Fruit fly (Drosophila melanogaster) whole organism, embryonic: Measurements from ENCODE around the gene cno.

Experiments used
- Abd-B ChIP-seq: fragments of 200-800 bp; sonication (Bioruptor generic); optimal IDR thresholded peaks from 2 replicates; lab custom pipeline; 2018; ENCODE audit warnings: missing biosample characterization, mild to moderate bottlenecking, missing genetic modification characterization, moderate library complexity
- Bgb ChIP-seq: fragments of 200-800 bp; sonication (Bioruptor generic); IDR thresholded peaks from 2 replicates; pipeline ENCODE4 v1.3.6; 2022; ENCODE audit warnings: missing biosample characterization, missing genetic modification characterization; ENCODE audit not compliant: partially characterized antibody
- CG1024 ChIP-seq: fragments of 200-800 bp; sonication (Bioruptor generic); IDR thresholded peaks from 2 replicates; pipeline ENCODE4 v1.3.6; 2022; ENCODE audit warnings: missing biosample characterization, missing genetic modification characterization
- CG10543 ChIP-seq: fragments of 200-800 bp; sonication (Bioruptor generic); optimal IDR thresholded peaks from 3 replicates; lab custom pipeline; 2017; ENCODE audit warnings: missing biosample characterization, mild to moderate bottlenecking, missing genetic modification characterization, moderate library complexity
- CG11398 ChIP-seq: fragments of 200-800 bp; sonication (Bioruptor generic); optimal IDR thresholded peaks from 2 replicates; lab custom pipeline; 2016; ENCODE audit warnings: missing biosample characterization, missing genetic modification characterization
- CG11560 ChIP-seq: fragments of 200-800 bp; sonication (Bioruptor generic); IDR thresholded peaks from 3 replicates; pipeline ENCODE4 v1.3.6; 2022; ENCODE audit warnings: missing biosample characterization, missing genetic modification characterization
- CG1233 ChIP-seq: fragments of 200-800 bp; sonication (Bioruptor generic); optimal IDR thresholded peaks from 4 replicates; lab custom pipeline; 2018; ENCODE audit warnings: missing biosample characterization, mild to moderate bottlenecking, missing genetic modification characterization
- CG12391 ChIP-seq: fragments of 200-800 bp; sonication (Bioruptor generic); optimal IDR thresholded peaks from 3 replicates; lab custom pipeline; 2018; ENCODE audit warnings: missing biosample characterization, mild to moderate bottlenecking, missing genetic modification characterization, moderate library complexity
- CG13775 ChIP-seq: fragments of 200-800 bp; sonication (Bioruptor generic); optimal IDR thresholded peaks from 3 replicates; lab custom pipeline; 2017; ENCODE audit warnings: missing biosample characterization, mild to moderate bottlenecking, missing genetic modification characterization
- CG14441 ChIP-seq: fragments of 200-800 bp; sonication (Bioruptor generic); IDR thresholded peaks from 2 replicates; pipeline ENCODE4 v1.3.6; 2022; ENCODE audit warnings: missing biosample characterization, missing genetic modification characterization
- CG15514 ChIP-seq: fragments of 200-800 bp; sonication (Bioruptor generic); optimal IDR thresholded peaks from 3 replicates; lab custom pipeline; 2017; ENCODE audit warnings: missing biosample characterization, missing genetic modification characterization, mild to moderate bottlenecking, moderate library complexity, missing genetic modification reagents
- CG16863 ChIP-seq: fragments of 200-800 bp; sonication (Bioruptor generic); optimal IDR thresholded peaks from 3 replicates; lab custom pipeline; 2016; ENCODE audit warnings: missing biosample characterization, missing genetic modification characterization
- CG17328 ChIP-seq: fragments of 200-800 bp; sonication (Bioruptor generic); IDR thresholded peaks from 2 replicates; pipeline ENCODE4 v1.3.6; 2022; ENCODE audit warnings: missing biosample characterization, missing genetic modification characterization
- CG17361 ChIP-seq: fragments of 200-800 bp; sonication (Bioruptor generic); IDR thresholded peaks from 3 replicates; pipeline ENCODE4 v1.3.6; 2022; ENCODE audit warnings: missing biosample characterization, missing genetic modification characterization
- CG17385 ChIP-seq: fragments of 200-800 bp; sonication (Bioruptor generic); optimal IDR thresholded peaks from 3 replicates; lab custom pipeline; 2018; ENCODE audit warnings: missing biosample characterization, mild to moderate bottlenecking, missing genetic modification characterization
- CG18619 ChIP-seq: fragments of 200-800 bp; sonication (Bioruptor generic); optimal IDR thresholded peaks from 3 replicates; lab custom pipeline; 2017; ENCODE audit warnings: missing biosample characterization, mild to moderate bottlenecking, missing genetic modification characterization
- CG2712 ChIP-seq: fragments of 200-800 bp; optimal IDR thresholded peaks from 3 replicates; lab custom pipeline; 2019; ENCODE audit warnings: missing biosample characterization, mild to moderate bottlenecking, missing genetic modification characterization, moderate library complexity
- CG30431 ChIP-seq: fragments of 200-800 bp; sonication (Bioruptor generic); optimal IDR thresholded peaks from 2 replicates; lab custom pipeline; 2017; ENCODE audit warnings: missing biosample characterization, missing genetic modification characterization
- CG31365 ChIP-seq: fragments of 200-800 bp; sonication (Bioruptor generic); optimal IDR thresholded peaks from 2 replicates; lab custom pipeline; 2018; ENCODE audit warnings: missing biosample characterization, mild to moderate bottlenecking, missing genetic modification characterization
- CG4424 ChIP-seq: fragments of 200-800 bp; sonication (Bioruptor generic); optimal IDR thresholded peaks from 3 replicates; lab custom pipeline; 2016; ENCODE audit warnings: missing biosample characterization, missing genetic modification characterization
- CG5953 ChIP-seq: fragments of 200-800 bp; sonication (Bioruptor generic); IDR thresholded peaks from 2 replicates; pipeline ENCODE4 v1.3.6; 2022; ENCODE audit warnings: missing biosample characterization, missing genetic modification characterization
- CG6683 ChIP-seq: fragments of 200-800 bp; sonication (Bioruptor generic); optimal IDR thresholded peaks from 2 replicates; lab custom pipeline; 2017; ENCODE audit warnings: missing biosample characterization, mild to moderate bottlenecking, missing genetic modification characterization, missing genetic modification reagents
- CG6854 ChIP-seq: fragments of 200-800 bp; sonication (Bioruptor generic); optimal IDR thresholded peaks from 3 replicates; lab custom pipeline; 2017; ENCODE audit warnings: missing biosample characterization, mild to moderate bottlenecking, missing genetic modification characterization
- CG7357 ChIP-seq: fragments of 200-800 bp; sonication (Bioruptor generic); IDR thresholded peaks from 3 replicates; pipeline ENCODE4 v1.3.6; 2022; ENCODE audit warnings: missing biosample characterization, missing genetic modification characterization
- CG8089 ChIP-seq: fragments of 200-800 bp; sonication (Bioruptor generic); optimal IDR thresholded peaks from 3 replicates; lab custom pipeline; 2016; ENCODE audit warnings: missing biosample characterization, missing genetic modification characterization
- CG8290 ChIP-seq, 3 experiments: fragments of 200-800 bp; sonication (Bioruptor generic); optimal IDR thresholded peaks; 2 replicates each; lab custom pipeline; 2016 to 2019; ENCODE audit warnings: missing biosample characterization in 3 of 3, missing genetic modification characterization in 3 of 3, mild to moderate bottlenecking in 2 of 3, moderate library complexity in 1 of 3
- Dad ChIP-seq: fragments of 200-800 bp; sonication (Bioruptor generic); optimal IDR thresholded peaks from 3 replicates; lab custom pipeline; 2016; ENCODE audit warnings: missing biosample characterization, missing genetic modification characterization
- E2f1 ChIP-seq: fragments of 200-800 bp; sonication (Bioruptor generic); IDR thresholded peaks from 2 replicates; pipeline ENCODE4 v1.3.6; 2022; ENCODE audit warnings: missing biosample characterization, missing genetic modification characterization
- ERR ChIP-seq: fragments of 200-800 bp; sonication (Bioruptor generic); optimal IDR thresholded peaks from 2 replicates; lab custom pipeline; 2016; ENCODE audit warnings: missing biosample characterization, missing genetic modification characterization
- Fer2 ChIP-seq: fragments of 200-800 bp; sonication (Bioruptor generic); optimal IDR thresholded peaks from 2 replicates; lab custom pipeline; 2018; ENCODE audit warnings: missing biosample characterization, mild to moderate bottlenecking, missing genetic modification characterization, moderate library complexity
- H15 ChIP-seq: fragments of 200-800 bp; sonication (Bioruptor generic); IDR thresholded peaks from 3 replicates; pipeline ENCODE4 v1.3.6; 2022; ENCODE audit warnings: missing biosample characterization, missing genetic modification characterization
- HmgZ ChIP-seq: fragments of 200-800 bp; sonication (Bioruptor generic); optimal IDR thresholded peaks from 2 replicates; lab custom pipeline; 2018; ENCODE audit warnings: missing biosample characterization, mild to moderate bottlenecking, missing genetic modification characterization
- Hsf ChIP-seq: fragments of 200-800 bp; sonication (Bioruptor generic); optimal IDR thresholded peaks from 3 replicates; lab custom pipeline; 2016; ENCODE audit warnings: missing biosample characterization, missing genetic modification characterization
- Nf-YA ChIP-seq: fragments of 200-800 bp; sonication (Bioruptor generic); IDR thresholded peaks from 2 replicates; pipeline ENCODE4 v1.3.6; 2022; ENCODE audit warnings: missing biosample characterization, missing genetic modification characterization
- Rx ChIP-seq: fragments of 200-800 bp; sonication (Bioruptor generic); IDR thresholded peaks from 2 replicates; pipeline ENCODE4 v1.3.6; 2022; ENCODE audit warnings: missing biosample characterization, missing genetic modification characterization
- al ChIP-seq: fragments of 200-800 bp; sonication (Bioruptor generic); IDR thresholded peaks from 2 replicates; pipeline ENCODE4 v1.3.6; 2022; ENCODE audit warnings: missing biosample characterization, missing genetic modification characterization
- bbx ChIP-seq: fragments of 200-800 bp; sonication (Bioruptor generic); IDR thresholded peaks from 2 replicates; pipeline ENCODE4 v1.3.6; 2022; ENCODE audit warnings: missing biosample characterization, missing genetic modification characterization; ENCODE audit not compliant: partially characterized antibody
- cas ChIP-seq: fragments of 200-800 bp; sonication (Bioruptor generic); IDR thresholded peaks from 2 replicates; pipeline ENCODE4 v1.3.6; 2022; ENCODE audit warnings: missing biosample characterization, missing genetic modification characterization
- chif ChIP-seq, 2 experiments: fragments of 200-800 bp; sonication (Bioruptor generic); optimal IDR thresholded peaks; 3 replicates each; lab custom pipeline; 2016; ENCODE audit warnings: missing biosample characterization in 2 of 2, missing genetic modification characterization in 2 of 2
- fd96Cb ChIP-seq: fragments of 200-800 bp; sonication (Bioruptor generic); optimal IDR thresholded peaks from 2 replicates; lab custom pipeline; 2018; ENCODE audit warnings: missing biosample characterization, mild to moderate bottlenecking, missing genetic modification characterization, moderate library complexity
- ind ChIP-seq: fragments of 200-800 bp; sonication (Bioruptor generic); optimal IDR thresholded peaks from 3 replicates; lab custom pipeline; 2016; ENCODE audit warnings: missing biosample characterization, missing genetic modification characterization
- mam ChIP-seq: fragments of 200-800 bp; sonication (Bioruptor generic); optimal IDR thresholded peaks from 3 replicates; lab custom pipeline; 2016; ENCODE audit warnings: missing biosample characterization, missing genetic modification characterization
- nau ChIP-seq: fragments of 200-800 bp; sonication (Bioruptor generic); optimal IDR thresholded peaks from 3 replicates; lab custom pipeline; 2017; ENCODE audit warnings: missing biosample characterization, mild to moderate bottlenecking, missing genetic modification characterization, missing genetic modification reagents
- sens ChIP-seq: fragments of 200-800 bp; sonication (Bioruptor generic); peaks from one replicate; lab custom pipeline; 2016; ENCODE audit warnings: missing biosample characterization, missing genetic modification characterization
- sim ChIP-seq: fragments of 200-800 bp; sonication (Bioruptor generic); IDR thresholded peaks from 2 replicates; pipeline ENCODE4 v1.3.6; 2022; ENCODE audit warnings: missing biosample characterization, missing genetic modification characterization
- sima ChIP-seq: fragments of 200-800 bp; sonication (Bioruptor generic); optimal IDR thresholded peaks from 2 replicates; lab custom pipeline; 2016; ENCODE audit warnings: missing biosample characterization, missing genetic modification characterization
- so ChIP-seq: fragments of 200-800 bp; sonication (Bioruptor generic); IDR thresholded peaks from 3 replicates; pipeline ENCODE4 v1.3.6; 2022; ENCODE audit warnings: missing biosample characterization, missing genetic modification characterization
- unpg ChIP-seq: fragments of 200-800 bp; sonication (Bioruptor generic); optimal IDR thresholded peaks from 3 replicates; lab custom pipeline; 2018; ENCODE audit warnings: missing biosample characterization, mild to moderate bottlenecking, missing genetic modification characterization, moderate library complexity
- wdn ChIP-seq: fragments of 200-800 bp; sonication (Bioruptor generic); IDR thresholded peaks from 2 replicates; pipeline ENCODE4 v1.3.6; 2022; ENCODE audit warnings: missing biosample characterization, missing genetic modification characterization
- zf30C ChIP-seq: fragments of 200-800 bp; sonication (Bioruptor generic); optimal IDR thresholded peaks from 3 replicates; lab custom pipeline; 2018; ENCODE audit warnings: missing biosample characterization, mild to moderate bottlenecking, missing genetic modification characterization

Gene cno

dm6 chr3R:5198302-5198701, 19.0 kb downstream of the cno start (continued):
- peak; percentile 51 for TF ChIP-seq zf30C
- no peak for TF ChIP-seq Abd-B (GFP tag; lab: Kevin White, UChicago)
- TF ChIP-seq CG17385 (GFP tag; lab: Kevin White, UChicago) = peak; percentile 63
- peak; percentile 15 for TF ChIP-seq nau
- peak; percentile 70 for TF ChIP-seq ind (GFP tag; lab: Kevin White, UChicago)
- TF ChIP-seq sima (GFP tag; lab: Kevin White, UChicago) = peak; percentile 19
- TF ChIP-seq CG14441 = peak; percentile 56; the same call in 1 of the 2 replicates
- TF ChIP-seq mam = peak; percentile 82
- peak; percentile 40 for TF ChIP-seq Hsf (GFP tag; lab: Kevin White, UChicago)
- no peak for TF ChIP-seq bbx (GFP tag; lab: Robert Waterston, UW)
- peak; percentile 42 for TF ChIP-seq CG12391 (tag; lab: Kevin White, UChicago)
- TF ChIP-seq E2f1 = peak; percentile 49; the same call in 1 of the 2 replicates
- TF ChIP-seq CG8290 (GFP tag; optimal IDR thresholded peaks at IDR 0.05; lab: Kevin White, UChicago) = no peak
- TF ChIP-seq CG8290 (tag; optimal IDR thresholded peaks at IDR 0.05; lab: Kevin White, UChicago) = peak in 1 of 2 experiments; percentile 88
- no peak for TF ChIP-seq Bgb (GFP tag; lab: Robert Waterston, UW)
- TF ChIP-seq CG1024 (GFP tag; lab: Robert Waterston, UW) = no peak
- 0 out of 3 replicates have a peak, but pooled peaks have one; percentile 46 for TF ChIP-seq H15 (GFP tag; lab: Robert Waterston, UW)
- peak; percentile 53; the same call in 1 of the 3 replicates for TF ChIP-seq CG11560
- TF ChIP-seq CG6683 (GFP tag; lab: Kevin White, UChicago) = peak; percentile 62
- TF ChIP-seq CG2712 (tag; lab: Kevin White, UChicago) = peak; percentile 9
- 0 out of 2 replicates have a peak, but pooled peaks have one; percentile 17 for TF ChIP-seq Nf-YA (GFP tag; lab: Robert Waterston, UW)
- TF ChIP-seq Rx (GFP tag; lab: Robert Waterston, UW) = peak; percentile 18; the same call in 1 of the 2 replicates
- TF ChIP-seq CG10543 (GFP tag; lab: Kevin White, UChicago) = peak; percentile 41
- TF ChIP-seq CG17361 (GFP tag; lab: Robert Waterston, UW) = 0 out of 3 replicates have a peak, but pooled peaks have one; percentile 26
- peak; percentile 30 for TF ChIP-seq CG16863 (GFP tag; lab: Kevin White, UChicago)
- peak; percentile 8 for TF ChIP-seq CG30431
- TF ChIP-seq wdn = 0 out of 2 replicates have a peak, but pooled peaks have one; percentile 36
- TF ChIP-seq CG15514 (GFP tag; lab: Kevin White, UChicago) = peak; percentile 72
- TF ChIP-seq HmgZ (tag; lab: Kevin White, UChicago) = peak; percentile 38
- peak; percentile 21 for TF ChIP-seq fd96Cb
- peak; percentile 49 for TF ChIP-seq CG18619 (GFP tag; lab: Kevin White, UChicago)
- 0 out of 3 replicates have a peak, but pooled peaks have one; percentile 8 for TF ChIP-seq CG7357 (GFP tag; lab: Robert Waterston, UW)
- TF ChIP-seq CG1233 = peak; percentile 23
- TF ChIP-seq unpg = peak; percentile 49
- peak; percentile 40 for TF ChIP-seq CG6854 (GFP tag; lab: Kevin White, UChicago)
- TF ChIP-seq CG31365 (tag; lab: Kevin White, UChicago) = peak; percentile 39
- TF ChIP-seq CG5953 = peak; percentile 30; the same call in 1 of the 2 replicates
- TF ChIP-seq Fer2 (tag; lab: Kevin White, UChicago) = no peak
- peak; percentile 81 for TF ChIP-seq sens (GFP tag; lab: Kevin White, UChicago)
- no peak for TF ChIP-seq sim (GFP tag; lab: Robert Waterston, UW)
- TF ChIP-seq cas (GFP tag; lab: Robert Waterston, UW) = no peak
- 0 out of 3 replicates have a peak, but pooled peaks have one; percentile 9 for TF ChIP-seq so
- TF ChIP-seq Dad (GFP tag; lab: Kevin White, UChicago) = peak; percentile 6
- peak; percentile 33 for TF ChIP-seq ERR (GFP tag; lab: Kevin White, UChicago)
- peak; percentile 41; the same call in 1 of the 2 replicates for TF ChIP-seq CG17328 (GFP tag; lab: Robert Waterston, UW)
- TF ChIP-seq CG11398 (GFP tag; lab: Kevin White, UChicago) = peak; percentile 21
- TF ChIP-seq chif (GFP tag; optimal IDR thresholded peaks at IDR 0.05; lab: Kevin White, UChicago) = peak; percentile 23 to 45
- peak; percentile 48 for TF ChIP-seq CG13775
- peak; percentile 31; the same call in 1 of the 2 replicates for TF ChIP-seq al
- no peak for TF ChIP-seq CG8089 (GFP tag; lab: Kevin White, UChicago)
- TF ChIP-seq CG4424 (GFP tag; lab: Kevin White, UChicago) = peak; percentile 23
